Worm (Caenorhabditis elegans) whole organism, young adult: ENCODE data around the gene R10E11.5.
A peak's percentile ranks its signal among the peaks of the same experiment; 100 is the strongest.

ENCODE experiments used
- B0336.3 ChIP-seq: fragments of 200-800 bp; sonication (Bioruptor generic); IDR thresholded peaks from 2 replicates; pipeline ENCODE4 v1.3.6; 2022; ENCODE audit warnings: missing genetic modification characterization, missing compliant biosample characterization
- D2030.7 ChIP-seq: fragments of 200-800 bp; sonication (Bioruptor generic); IDR thresholded peaks from 2 replicates; pipeline ENCODE4 v1.3.6; 2022; ENCODE audit warnings: missing genetic modification reagents, missing genetic modification characterization, missing compliant biosample characterization
- F10E7.11 ChIP-seq: sonication (generic microtip); optimal IDR thresholded peaks from 2 replicates; lab custom pipeline; 2017; ENCODE audit warnings: mild to moderate bottlenecking, missing genetic modification characterization, moderate library complexity, missing compliant biosample characterization
- F33H1.4 ChIP-seq: fragments of 200-800 bp; sonication (Bioruptor generic); IDR thresholded peaks from 2 replicates; pipeline ENCODE4 v1.3.6; 2022; ENCODE audit warnings: missing genetic modification reagents, missing genetic modification characterization, missing compliant biosample characterization
- F39B2.1 ChIP-seq: fragments of 200-800 bp; sonication (Bioruptor generic); IDR thresholded peaks from 2 replicates; pipeline ENCODE4 v1.3.6; 2022; ENCODE audit warnings: missing genetic modification reagents, missing genetic modification characterization, missing compliant biosample characterization
- F52B5.7 ChIP-seq: sonication (generic microtip); optimal IDR thresholded peaks from 2 replicates; lab custom pipeline; 2016; ENCODE audit warnings: mild to moderate bottlenecking, missing genetic modification characterization, missing compliant biosample characterization
- K11D2.4 ChIP-seq: fragments of 200-800 bp; sonication (Bioruptor generic); IDR thresholded peaks from 2 replicates; pipeline ENCODE4 v1.3.6; 2022; ENCODE audit warnings: missing genetic modification reagents, missing genetic modification characterization, missing compliant biosample characterization
- K12H6.12 ChIP-seq: fragments of 200-800 bp; sonication (Bioruptor generic); optimal IDR thresholded peaks from 2 replicates; lab custom pipeline; 2018; ENCODE audit warnings: mild to moderate bottlenecking, missing genetic modification characterization, missing compliant biosample characterization
- akir-1 ChIP-seq: fragments of 200-800 bp; sonication (Bioruptor generic); optimal IDR thresholded peaks from 2 replicates; lab custom pipeline; 2018; ENCODE audit warnings: mild to moderate bottlenecking, missing genetic modification characterization, moderate library complexity, missing compliant biosample characterization
- aptf-2 ChIP-seq: fragments of 200-800 bp; sonication (Bioruptor generic); conservative IDR thresholded peaks from 2 replicates; pipeline ENCODE4 v1.3.6; 2022; ENCODE audit warnings: missing genetic modification reagents, missing genetic modification characterization, missing compliant biosample characterization
- aptf-3 ChIP-seq: fragments of 200-800 bp; sonication (Bioruptor generic); IDR thresholded peaks from 2 replicates; pipeline ENCODE4 v1.3.6; 2022; ENCODE audit warnings: missing genetic modification characterization, missing compliant biosample characterization
- attf-3 ChIP-seq: fragments of 200-800 bp; sonication (Bioruptor generic); conservative IDR thresholded peaks from 2 replicates; pipeline ENCODE4 v1.3.6; 2022; ENCODE audit warnings: missing genetic modification reagents, missing genetic modification characterization, missing compliant biosample characterization
- attf-6 ChIP-seq: fragments of 200-800 bp; sonication (Bioruptor generic); IDR thresholded peaks from 2 replicates; pipeline ENCODE4 v1.3.6; 2022; ENCODE audit warnings: missing genetic modification reagents, missing genetic modification characterization, missing compliant biosample characterization
- cebp-1 ChIP-seq, 2 experiments: fragments of 200-800 bp in 1 of 2; sonication (Bioruptor generic) in 1 of 2; sonication (generic microtip) in 1 of 2; IDR thresholded peaks in 1 of 2; optimal IDR thresholded peaks in 1 of 2; 2 replicates each; pipeline versions ENCODE4 v1.3.6 to Lab custom; 2017 to 2022; ENCODE audit warnings: missing compliant biosample characterization in 2 of 2, missing genetic modification characterization in 2 of 2, mild to moderate bottlenecking in 1 of 2, missing genetic modification reagents in 1 of 2, moderate library complexity in 1 of 2
- ceh-27 ChIP-seq: fragments of 200-800 bp; sonication (Bioruptor generic); optimal IDR thresholded peaks from 2 replicates; lab custom pipeline; 2018; ENCODE audit warnings: mild to moderate bottlenecking, missing genetic modification characterization, moderate library complexity, missing compliant biosample characterization
- ceh-40 ChIP-seq: fragments of 200-800 bp; sonication (Bioruptor generic); IDR thresholded peaks from 2 replicates; pipeline ENCODE4 v1.3.6; 2022; ENCODE audit warnings: missing genetic modification characterization, missing compliant biosample characterization
- ceh-91 ChIP-seq: fragments of 200-800 bp; sonication (Bioruptor generic); IDR thresholded peaks from 2 replicates; pipeline ENCODE4 v1.3.6; 2022; ENCODE audit warnings: missing genetic modification reagents, missing genetic modification characterization, missing compliant biosample characterization
- die-1 ChIP-seq: sonication (generic microtip); optimal IDR thresholded peaks from 2 replicates; lab custom pipeline; 2016; ENCODE audit warnings: missing genotype, mild to moderate bottlenecking, missing genetic modification characterization, missing compliant biosample characterization
- dpff-1 ChIP-seq: sonication (generic microtip); optimal IDR thresholded peaks from 2 replicates; lab custom pipeline; 2017; ENCODE audit warnings: mild to moderate bottlenecking, missing genetic modification characterization, missing compliant biosample characterization
- egl-18 ChIP-seq: fragments of 200-800 bp; sonication (Bioruptor generic); IDR thresholded peaks from 2 replicates; pipeline ENCODE4 v1.3.6; 2022; ENCODE audit warnings: missing genetic modification reagents, missing genetic modification characterization, missing compliant biosample characterization
- ekl-4 ChIP-seq: fragments of 200-800 bp; sonication (Bioruptor generic); IDR thresholded peaks from 2 replicates; pipeline ENCODE4 v1.3.6; 2022; ENCODE audit warnings: missing genetic modification reagents, missing genetic modification characterization, missing compliant biosample characterization
- fkh-3 ChIP-seq: sonication (generic microtip); optimal IDR thresholded peaks from 2 replicates; lab custom pipeline; 2016; ENCODE audit warnings: mild to moderate bottlenecking, missing genetic modification characterization, missing compliant biosample characterization
- him-1 ChIP-seq: sonication (generic microtip); optimal IDR thresholded peaks from 2 replicates; lab custom pipeline; 2016; ENCODE audit warnings: missing genotype, missing genetic modification reagents, missing genetic modification characterization, missing compliant biosample characterization
- hmg-1.2 ChIP-seq: fragments of 200-800 bp; sonication (Bioruptor generic); IDR thresholded peaks from 2 replicates; pipeline ENCODE4 v1.3.6; 2022; ENCODE audit warnings: missing genetic modification reagents, missing genetic modification characterization, missing compliant biosample characterization
- hrde-1 ChIP-seq: sonication (generic microtip); optimal IDR thresholded peaks from 2 replicates; lab custom pipeline; 2016; ENCODE audit warnings: missing genetic modification characterization, mild to moderate bottlenecking, missing compliant biosample characterization, moderate library complexity, missing genotype, missing genetic modification reagents, borderline replicate concordance
- hsf-1 ChIP-seq: fragments of 200-800 bp; sonication (Bioruptor generic); IDR thresholded peaks from 2 replicates; pipeline ENCODE4 v1.3.6; 2022; ENCODE audit warnings: missing genetic modification reagents, missing genetic modification characterization, missing compliant biosample characterization
- let-526 ChIP-seq: fragments of 200-800 bp; sonication (Bioruptor generic); IDR thresholded peaks from 2 replicates; pipeline ENCODE4 v1.3.6; 2022; ENCODE audit warnings: missing genetic modification reagents, missing genetic modification characterization, missing compliant biosample characterization
- madf-3 ChIP-seq: fragments of 200-800 bp; sonication (Bioruptor generic); IDR thresholded peaks from 2 replicates; pipeline ENCODE4 v1.3.6; 2022; ENCODE audit warnings: missing genetic modification reagents, missing genetic modification characterization, missing compliant biosample characterization
- madf-6 ChIP-seq: fragments of 200-800 bp; sonication (Bioruptor generic); IDR thresholded peaks from 2 replicates; pipeline ENCODE4 v1.3.6; 2022; ENCODE audit warnings: missing genetic modification reagents, missing genetic modification characterization, missing compliant biosample characterization
- nfya-1 ChIP-seq: sonication (generic microtip); optimal IDR thresholded peaks from 2 replicates; lab custom pipeline; 2017; ENCODE audit warnings: antibody characterized with exemption, missing compliant biosample characterization, missing genetic modification characterization, borderline replicate concordance; ENCODE audit not compliant: insufficient read depth
- nhr-120 ChIP-seq: fragments of 200-800 bp; sonication (Bioruptor generic); IDR thresholded peaks from 2 replicates; pipeline ENCODE4 v1.3.6; 2022; ENCODE audit warnings: missing genetic modification characterization, missing compliant biosample characterization
- nhr-27 ChIP-seq: fragments of 200-800 bp; sonication (Bioruptor generic); optimal IDR thresholded peaks from 2 replicates; lab custom pipeline; 2018; ENCODE audit warnings: mild to moderate bottlenecking, missing genetic modification characterization, moderate library complexity, missing compliant biosample characterization
- repo-1 ChIP-seq: sonication (generic microtip); optimal IDR thresholded peaks from 2 replicates; lab custom pipeline; 2017; ENCODE audit warnings: mild to moderate bottlenecking, missing genetic modification characterization, missing compliant biosample characterization
- snpc-1.3 ChIP-seq: sonication (generic microtip); optimal IDR thresholded peaks from 2 replicates; lab custom pipeline; 2017; ENCODE audit warnings: missing genetic modification characterization, mild to moderate bottlenecking, missing compliant biosample characterization, antibody characterized with exemption, moderate library complexity, missing genotype, missing genetic modification reagents; ENCODE audit not compliant: insufficient read depth
- snpc-4 ChIP-seq, 5 experiments: fragments of 150-350 bp in 1 of 5; sonication (generic microtip) in 4 of 5; optimal IDR thresholded peaks; 2 replicates each; lab custom pipeline; 2014 to 2018; ENCODE audit warnings: missing genetic modification characterization in 5 of 5, missing biosample characterization in 3 of 5, antibody characterized with exemption in 2 of 5, mild to moderate bottlenecking in 2 of 5, missing compliant biosample characterization in 2 of 5, missing genotype in 2 of 5, moderate library complexity in 2 of 5, missing genetic modification reagents in 1 of 5
- sptf-2 ChIP-seq: fragments of 200-800 bp; sonication (Bioruptor generic); optimal IDR thresholded peaks from 2 replicates; lab custom pipeline; 2018; ENCODE audit warnings: mild to moderate bottlenecking, missing genetic modification characterization, missing compliant biosample characterization
- tlf-1 ChIP-seq: fragments of 200-800 bp; sonication (Bioruptor generic); optimal IDR thresholded peaks from 2 replicates; lab custom pipeline; 2018; ENCODE audit warnings: mild to moderate bottlenecking, missing genetic modification characterization, missing compliant biosample characterization
- unc-62 ChIP-seq: fragments of 150-350 bp; optimal IDR thresholded peaks from 2 replicates; lab custom pipeline; 2014; ENCODE audit warnings: missing biosample characterization, missing genetic modification reagents, missing genetic modification characterization
- zfh-2 ChIP-seq: fragments of 200-800 bp; sonication (Bioruptor generic); conservative IDR thresholded peaks from 2 replicates; pipeline ENCODE4 v1.3.6; 2022; ENCODE audit warnings: missing genetic modification reagents, missing genetic modification characterization, missing compliant biosample characterization
- ztf-28 ChIP-seq: fragments of 200-800 bp; sonication (Bioruptor generic); IDR thresholded peaks from 2 replicates; pipeline ENCODE4 v1.3.6; 2022; ENCODE audit warnings: missing genetic modification reagents, missing genetic modification characterization, missing compliant biosample characterization

R10E11.5 gene

DNA sequence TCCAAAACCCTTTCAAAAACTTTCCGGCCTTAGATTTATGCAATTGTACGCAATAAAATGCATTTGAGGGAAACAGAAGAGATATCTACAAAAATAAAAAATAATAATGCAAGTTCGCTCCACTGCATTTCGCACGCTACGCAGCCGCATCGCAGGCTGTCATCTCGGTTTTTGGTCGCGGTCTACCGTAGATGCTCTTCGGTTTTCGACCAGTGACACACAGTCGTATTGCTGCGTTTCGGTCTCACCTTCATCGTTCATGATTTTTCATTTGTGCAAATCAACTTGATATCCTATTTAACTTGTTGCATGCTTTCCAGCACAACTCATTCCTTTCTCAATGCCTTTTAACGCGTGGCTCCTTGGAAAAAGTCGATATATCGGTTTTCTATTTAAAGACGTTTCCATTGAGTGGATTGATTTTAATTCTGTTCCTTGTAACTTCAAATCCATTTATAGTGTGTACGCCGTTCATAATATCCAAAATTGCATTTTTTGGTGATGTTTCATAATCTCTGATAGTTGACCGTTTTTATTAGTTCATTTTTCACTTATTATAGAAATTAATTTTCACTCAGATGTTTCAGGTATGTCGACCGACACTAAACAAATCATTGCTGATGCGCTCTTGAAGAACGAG is 8.7 kb downstream of the R10E11.5 start, which contains the start of gene vha-1 (continued):
- TF ChIP-seq hsf-1, result no peak
- no peak for TF ChIP-seq him-1 (tag; lab: Kevin White, UChicago)
- no peak for TF ChIP-seq akir-1 (GFP tag; lab: Kevin White, UChicago)
- 0 out of 2 replicates have a peak, but pooled peaks have one; percentile 54 for TF ChIP-seq B0336.3 (GFP tag; lab: Robert Waterston, UW)
- no peak for TF ChIP-seq attf-6 (GFP tag; lab: Robert Waterston, UW)
- peak; percentile 97 for TF ChIP-seq ekl-4 (GFP tag; lab: Robert Waterston, UW)
- no peak for TF ChIP-seq nfya-1 (tag; lab: Kevin White, UChicago)
- TF ChIP-seq let-526 (GFP tag; lab: Robert Waterston, UW), result no peak
- no peak for TF ChIP-seq F10E7.11
- peak; percentile 66 for TF ChIP-seq tlf-1
- no peak for TF ChIP-seq fkh-3 (tag; lab: Kevin White, UChicago)
- peak; percentile 34 for TF ChIP-seq F33H1.4 (GFP tag; lab: Robert Waterston, UW)
- peak; percentile 18 for TF ChIP-seq unc-62 (GFP tag; lab: Kevin White, UChicago)
- no peak for TF ChIP-seq ztf-28 (GFP tag; lab: Robert Waterston, UW)
- TF ChIP-seq K12H6.12 (tag; lab: Kevin White, UChicago), result peak; percentile 64
- TF ChIP-seq repo-1, result no peak
- no peak for TF ChIP-seq ceh-91 (GFP tag; lab: Robert Waterston, UW)
- TF ChIP-seq attf-3 (GFP tag; lab: Robert Waterston, UW), result no peak; the same call in 1 of the 2 replicates
- TF ChIP-seq aptf-2 (GFP tag; lab: Robert Waterston, UW), result no peak
- TF ChIP-seq aptf-3 (GFP tag; lab: Robert Waterston, UW), result no peak
- TF ChIP-seq ceh-40 (GFP tag; lab: Robert Waterston, UW), result no peak
- no peak for TF ChIP-seq nhr-120 (GFP tag; lab: Robert Waterston, UW)
- TF ChIP-seq cebp-1 (GFP tag; IDR thresholded peaks at IDR 0.05; lab: Robert Waterston, UW), result 0 out of 2 replicates have a peak, but pooled peaks have one; percentile 38
- TF ChIP-seq cebp-1 (tag; optimal IDR thresholded peaks at IDR 0.05; lab: Kevin White, UChicago), result peak; percentile 74
- TF ChIP-seq snpc-4 (GFP tag; optimal IDR thresholded peaks at IDR 0.05; lab: Kevin White, UChicago), result no peak
- TF ChIP-seq snpc-4 (tag; optimal IDR thresholded peaks at IDR 0.05; lab: Kevin White, UChicago), result peak in 3 of 4 experiments; percentile 36 to 62 (median 46)
- TF ChIP-seq ceh-27 (GFP tag; lab: Kevin White, UChicago), result peak; percentile 87
- TF ChIP-seq die-1 (tag; lab: Kevin White, UChicago), result peak; percentile 30
- TF ChIP-seq nhr-27, result no peak
- peak; percentile 41; the same call in 1 of the 2 replicates for TF ChIP-seq hmg-1.2 (GFP tag; lab: Robert Waterston, UW)
- peak; percentile 0 for TF ChIP-seq snpc-1.3 (tag; lab: Kevin White, UChicago)
- TF ChIP-seq dpff-1 (tag; lab: Kevin White, UChicago), result no peak
- no peak for TF ChIP-seq F39B2.1 (GFP tag; lab: Robert Waterston, UW)
- peak; percentile 40; the same call in 1 of the 2 replicates for TF ChIP-seq K11D2.4 (GFP tag; lab: Robert Waterston, UW)
- TF ChIP-seq zfh-2, result peak; percentile 55; the same call in 1 of the 2 replicates
- peak; percentile 38; the same call in 1 of the 2 replicates for TF ChIP-seq madf-6 (GFP tag; lab: Robert Waterston, UW)
- no peak for TF ChIP-seq hrde-1
- TF ChIP-seq sptf-2, result no peak
- TF ChIP-seq F52B5.7 (tag; lab: Kevin White, UChicago), result no peak
- peak; percentile 100 for TF ChIP-seq madf-3 (GFP tag; lab: Robert Waterston, UW)
- peak; percentile 47; the same call in 1 of the 2 replicates for TF ChIP-seq D2030.7 (GFP tag; lab: Robert Waterston, UW)
- no peak for TF ChIP-seq egl-18 (GFP tag; lab: Robert Waterston, UW)
